Fruit fly (Drosophila melanogaster) whole organism, wandering third instar larva: ENCODE measurements around the gene Trmt61.

ENCODE experiments used
- Abd-B ChIP-seq: fragments of >200 bp; optimal IDR thresholded peaks from 2 replicates; lab custom pipeline; 2017; ENCODE audit warnings: missing biosample characterization, missing genetic modification characterization
- CG32264 ChIP-seq: fragments of 200-800 bp; sonication (Bioruptor generic); optimal IDR thresholded peaks from 2 replicates; lab custom pipeline; 2016; ENCODE audit warnings: missing biosample characterization, missing genetic modification characterization
- CG9705 ChIP-seq: fragments of 200-800 bp; sonication (Bioruptor generic); optimal IDR thresholded peaks from 2 replicates; lab custom pipeline; 2018; ENCODE audit warnings: missing biosample characterization, mild to moderate bottlenecking, missing genetic modification characterization
- Dfd ChIP-seq: fragments of >200 bp; optimal IDR thresholded peaks from 2 replicates; lab custom pipeline; 2017; ENCODE audit warnings: missing biosample characterization, missing genetic modification characterization
- Dif ChIP-seq: fragments of 200-275, 200-300 bp; sonication (Bioruptor generic); optimal IDR thresholded peaks from 2 replicates; lab custom pipeline; 2018; ENCODE audit warnings: missing biosample characterization, missing genetic modification characterization; ENCODE audit not compliant: partially characterized antibody
- GATAd ChIP-seq: sonication (Bioruptor generic); optimal IDR thresholded peaks from 2 replicates; lab custom pipeline; 2016; ENCODE audit warnings: missing biosample characterization, missing genetic modification characterization
- HLH106 ChIP-seq: fragments of 200-800 bp; optimal IDR thresholded peaks from 3 replicates; lab custom pipeline; 2019; ENCODE audit warnings: missing biosample characterization, mild to moderate bottlenecking, missing genetic modification characterization, moderate library complexity
- Hnf4 ChIP-seq: fragments of 200-800 bp; sonication (Bioruptor generic); optimal IDR thresholded peaks from 2 replicates; lab custom pipeline; 2016; ENCODE audit warnings: missing biosample characterization, mild to moderate bottlenecking, missing genetic modification characterization
- Hr78 ChIP-seq: fragments of >200 bp; optimal IDR thresholded peaks from 2 replicates; lab custom pipeline; 2017; ENCODE audit warnings: missing biosample characterization, missing genetic modification characterization
- Hr83 ChIP-seq: fragments of 200-300 bp; sonication (Bioruptor generic); optimal IDR thresholded peaks from 2 replicates; lab custom pipeline; 2016; ENCODE audit warnings: missing biosample characterization, mild to moderate bottlenecking, missing genetic modification characterization, moderate library complexity; ENCODE audit not compliant: poor library complexity, severe bottlenecking
- Jra ChIP-seq: sonication (Bioruptor generic); optimal IDR thresholded peaks from 2 replicates; lab custom pipeline; 2016; ENCODE audit warnings: missing biosample characterization, missing genetic modification characterization
- Mio ChIP-seq: sonication (Bioruptor generic); optimal IDR thresholded peaks from 2 replicates; lab custom pipeline; 2016; ENCODE audit warnings: missing biosample characterization, missing genetic modification characterization
- Myc ChIP-seq: fragments of >200 bp; optimal IDR thresholded peaks from 2 replicates; lab custom pipeline; 2017
- N ChIP-seq: fragments of >200 bp; optimal IDR thresholded peaks from 2 replicates; lab custom pipeline; 2018; ENCODE audit warnings: missing biosample characterization, missing external identifiers, missing genetic modification characterization
- OdsH ChIP-seq: fragments of 200-800 bp; sonication (Bioruptor generic); optimal IDR thresholded peaks from 2 replicates; lab custom pipeline; 2016; ENCODE audit warnings: missing biosample characterization, mild to moderate bottlenecking, missing genetic modification characterization
- Rel ChIP-seq, 2 experiments: fragments of 200-800 bp; sonication (Bioruptor generic) in 1 of 2; optimal IDR thresholded peaks; 2 replicates in 1 of 2; 3 replicates in 1 of 2; lab custom pipeline; 2016 to 2019; ENCODE audit warnings: mild to moderate bottlenecking in 2 of 2, missing biosample characterization in 2 of 2, missing genetic modification characterization in 2 of 2, moderate library complexity in 1 of 2
- Sp1 ChIP-seq: fragments of 200-800 bp; sonication (Bioruptor generic); optimal IDR thresholded peaks from 3 replicates; lab custom pipeline; 2019; ENCODE audit warnings: missing biosample characterization, mild to moderate bottlenecking, missing genetic modification characterization, moderate library complexity
- Vsx2 ChIP-seq: fragments of 200-300, 225-300 bp; sonication (Bioruptor generic); optimal IDR thresholded peaks from 2 replicates; lab custom pipeline; 2018; ENCODE audit warnings: missing biosample characterization, missing genetic modification characterization; ENCODE audit not compliant: partially characterized antibody
- br ChIP-seq: fragments of 200-800 bp; sonication (Bioruptor generic); optimal IDR thresholded peaks from 2 replicates; lab custom pipeline; 2016; ENCODE audit warnings: missing biosample characterization, missing genetic modification characterization
- brk ChIP-seq: fragments of 200-800 bp; sonication (Bioruptor generic); optimal IDR thresholded peaks from 2 replicates; lab custom pipeline; 2016; ENCODE audit warnings: missing biosample characterization, mild to moderate bottlenecking, missing genetic modification characterization
- dl ChIP-seq, 2 experiments: fragments of 175-275, 200-275 bp in 1 of 2; fragments of 200-275 bp in 1 of 2; sonication (Bioruptor generic); optimal IDR thresholded peaks; lab custom pipeline; 2018; ENCODE audit warnings: mild to moderate bottlenecking in 2 of 2, missing biosample characterization in 2 of 2, missing genetic modification characterization in 2 of 2, moderate library complexity in 2 of 2; ENCODE audit not compliant: partially characterized antibody in 2 of 2, insufficient read depth in 1 of 2
- dmrt93B ChIP-seq: fragments of 200-800 bp; sonication (Bioruptor generic); optimal IDR thresholded peaks from 2 replicates; lab custom pipeline; 2018; ENCODE audit warnings: missing biosample characterization, mild to moderate bottlenecking, missing genetic modification characterization
- dsf ChIP-seq: sonication (Bioruptor generic); optimal IDR thresholded peaks from 2 replicates; lab custom pipeline; 2016; ENCODE audit warnings: missing biosample characterization, missing genetic modification characterization, borderline replicate concordance
- ey ChIP-seq: fragments of 200-800 bp; sonication (Bioruptor generic); optimal IDR thresholded peaks from 2 replicates; lab custom pipeline; 2016; ENCODE audit warnings: missing biosample characterization, missing genetic modification characterization
- foxo ChIP-seq, 2 experiments: fragments of 200-800 bp; sonication (Bioruptor generic); optimal IDR thresholded peaks; 2 replicates in 1 of 2; 3 replicates in 1 of 2; lab custom pipeline; 2016 to 2017; ENCODE audit warnings: missing biosample characterization in 2 of 2, missing genetic modification characterization in 2 of 2
- fru ChIP-seq: fragments of 200-800 bp; sonication (Bioruptor generic); optimal IDR thresholded peaks from 3 replicates; lab custom pipeline; 2016; ENCODE audit warnings: missing biosample characterization, mild to moderate bottlenecking, missing genetic modification characterization
- h ChIP-seq: fragments of 200-800 bp; sonication (Bioruptor generic); optimal IDR thresholded peaks from 3 replicates; lab custom pipeline; 2016; ENCODE audit warnings: missing biosample characterization, mild to moderate bottlenecking, missing genetic modification characterization
- jim ChIP-seq: fragments of 175-275, 200-325 bp; sonication (Bioruptor generic); optimal IDR thresholded peaks from 2 replicates; lab custom pipeline; 2016; ENCODE audit warnings: missing biosample characterization, mild to moderate bottlenecking, missing genetic modification characterization
- lola ChIP-seq: fragments of >200 bp; optimal IDR thresholded peaks from 2 replicates; lab custom pipeline; 2017; ENCODE audit warnings: missing biosample characterization, missing genetic modification characterization
- pan ChIP-seq: fragments of >200 bp; optimal IDR thresholded peaks from 2 replicates; lab custom pipeline; 2017
- psq ChIP-seq: fragments of 200-800 bp; sonication (Bioruptor generic); optimal IDR thresholded peaks from 3 replicates; lab custom pipeline; 2017; ENCODE audit warnings: missing biosample characterization, mild to moderate bottlenecking, missing genetic modification characterization, moderate library complexity
- rgr ChIP-seq: fragments of 200-800 bp; sonication (Bioruptor generic); optimal IDR thresholded peaks from 3 replicates; lab custom pipeline; 2016; ENCODE audit warnings: missing biosample characterization, mild to moderate bottlenecking, missing genetic modification characterization
- sage ChIP-seq: fragments of 200-800 bp; sonication (Bioruptor generic); optimal IDR thresholded peaks from 2 replicates; lab custom pipeline; 2016; ENCODE audit warnings: missing biosample characterization, mild to moderate bottlenecking, missing genetic modification characterization
- sv ChIP-seq: fragments of 200-800 bp; sonication (Bioruptor generic); optimal IDR thresholded peaks from 3 replicates; lab custom pipeline; 2016; ENCODE audit warnings: missing biosample characterization, missing genetic modification characterization
- tai ChIP-seq: sonication (Bioruptor generic); optimal IDR thresholded peaks from 2 replicates; lab custom pipeline; 2016; ENCODE audit warnings: missing biosample characterization, missing genetic modification characterization
- usp ChIP-seq: fragments of >200 bp; optimal IDR thresholded peaks from 2 replicates; lab custom pipeline; 2017; ENCODE audit warnings: missing biosample characterization, missing genetic modification characterization
- woc ChIP-seq: sonication (Bioruptor generic); optimal IDR thresholded peaks from 2 replicates; lab custom pipeline; 2016; ENCODE audit warnings: missing biosample characterization, mild to moderate bottlenecking, missing genetic modification characterization

Gene Trmt61

DNA sequence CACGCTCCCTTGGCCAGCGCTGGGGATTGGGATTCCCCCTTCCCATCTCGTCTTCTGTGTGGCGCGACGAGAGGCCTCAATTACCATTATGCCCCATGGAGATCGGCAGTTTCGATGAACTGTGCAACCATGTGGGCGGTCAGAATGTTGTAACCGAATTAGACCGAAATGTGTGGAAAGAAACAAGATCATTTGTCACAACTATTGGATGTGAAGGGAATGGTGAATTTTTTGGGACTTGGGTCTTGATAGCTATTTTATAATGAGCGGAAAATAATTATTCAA lies 45.7 kb upstream of the Trmt61 start:
- TF ChIP-seq usp: no peak
- no peak for TF ChIP-seq h (GFP tag; lab: Kevin White, UChicago)
- no peak for TF ChIP-seq Rel (GFP tag; optimal IDR thresholded peaks at IDR 0.05; lab: Kevin White, UChicago)
- peak; percentile 31 for TF ChIP-seq Rel (tag; optimal IDR thresholded peaks at IDR 0.05; lab: Kevin White, UChicago)
- no peak for TF ChIP-seq Hr78 (GFP tag; lab: Kevin White, UChicago)
- no peak for TF ChIP-seq dsf (GFP tag; lab: Kevin White, UChicago)

DNA sequence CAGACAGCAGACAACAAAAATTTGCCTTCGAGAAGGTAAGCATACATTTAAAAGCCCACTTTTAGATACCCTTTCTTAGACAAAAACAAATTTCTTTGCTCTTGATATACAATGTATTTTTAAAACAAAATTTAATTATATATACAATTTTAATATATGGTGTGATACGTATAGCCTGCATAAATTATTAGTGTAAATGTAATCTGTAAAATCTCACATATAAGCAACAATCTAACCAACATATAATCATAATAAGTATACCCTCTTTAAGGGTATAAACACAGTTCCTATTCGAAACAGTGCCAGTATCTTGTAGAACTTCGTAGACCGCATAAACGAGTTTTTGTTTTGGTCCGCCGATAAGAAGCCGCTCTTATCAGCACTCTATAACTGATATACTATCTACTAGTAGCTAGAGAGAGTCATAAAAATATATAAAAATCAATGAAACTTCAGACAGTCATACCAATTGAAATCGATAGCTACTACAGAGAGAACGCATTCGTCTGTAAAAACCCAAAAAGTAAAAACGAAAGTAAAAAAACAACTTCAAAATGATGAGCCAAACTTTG lies 44.9 kb upstream of the Trmt61 start, which contains the start of gene Kaz-m1:
Kaz-m1 (plus strand) TSS at position 460 of the 572 bp plus-strand sequence.
- no peak for TF ChIP-seq Hr78 (GFP tag; lab: Kevin White, UChicago)
- peak; percentile 8 for TF ChIP-seq rgr (GFP tag; lab: Kevin White, UChicago)
- TF ChIP-seq HLH106 (tag; lab: Kevin White, UChicago): peak; percentile 10
- peak in 1 of 2 experiments; percentile 28 for TF ChIP-seq foxo (GFP tag; optimal IDR thresholded peaks at IDR 0.05; lab: Kevin White, UChicago)
- TF ChIP-seq ey (GFP tag; lab: Kevin White, UChicago): no peak
- TF ChIP-seq br (GFP tag; lab: Kevin White, UChicago): peak; percentile 17
- TF ChIP-seq, all 38 proteins: peak for 4

dm6 chr3R:26017294-26017770 lies 42.0 kb upstream of the Trmt61 start:
- TF ChIP-seq Hr83 (GFP tag; lab: Kevin White, UChicago) (peak; percentile 42), dmrt93B (GFP tag; lab: Kevin White, UChicago) (no peak), Rel (GFP tag; optimal IDR thresholded peaks at IDR 0.05; lab: Kevin White, UChicago) (no peak), Rel (tag; optimal IDR thresholded peaks at IDR 0.05; lab: Kevin White, UChicago) (peak; percentile 51), Myc (no peak), rgr (GFP tag; lab: Kevin White, UChicago) (no peak), lola (no peak)
- TF ChIP-seq, all 38 proteins: peak for 2

DNA sequence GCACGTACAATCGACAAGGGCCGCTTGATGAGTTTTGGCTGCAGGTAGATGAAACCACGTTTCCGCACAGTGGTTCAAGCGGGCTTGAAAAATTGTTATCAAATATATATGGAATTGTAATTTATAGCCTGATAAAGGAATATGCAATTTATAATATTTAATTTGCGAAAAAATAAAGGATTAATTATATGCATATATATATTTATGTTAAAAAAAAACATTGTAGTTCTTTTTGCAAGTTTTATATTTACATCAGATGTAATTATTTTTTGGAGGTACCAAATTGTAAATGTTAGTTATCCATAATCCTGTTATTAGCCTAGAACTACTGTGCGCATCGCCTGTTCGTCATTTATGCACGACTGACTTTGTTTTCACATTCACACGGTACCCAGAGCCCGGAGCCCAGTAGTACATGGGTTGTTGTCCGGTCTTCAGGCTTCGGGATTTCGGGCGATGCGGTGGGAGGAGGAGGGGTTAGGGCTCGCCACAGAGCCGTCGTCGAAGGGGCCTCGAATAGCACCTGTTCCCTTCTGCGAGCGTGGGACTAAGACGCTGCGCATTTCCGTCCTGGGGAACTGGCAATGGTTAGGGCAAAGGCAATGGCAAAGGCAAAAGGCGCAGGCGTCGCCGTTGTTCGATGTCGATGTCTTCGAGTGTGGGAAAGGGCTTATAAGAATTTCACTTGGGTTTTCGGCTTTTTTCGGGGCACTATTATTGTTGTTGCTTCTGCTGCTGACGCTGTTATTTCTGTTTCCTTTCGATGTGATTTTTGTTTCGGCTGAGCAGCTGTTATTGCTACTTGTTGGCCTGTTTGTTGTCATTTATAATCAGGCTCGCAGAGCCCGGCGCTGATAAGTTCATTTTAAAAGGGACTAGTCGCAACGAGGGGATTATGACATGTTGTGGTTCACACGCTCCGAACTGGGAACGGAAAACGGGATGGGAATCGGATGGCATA lies 41.2 kb upstream of the Trmt61 start:
- TF ChIP-seq Hr78 (GFP tag; lab: Kevin White, UChicago) (no peak), CG32264 (GFP tag; lab: Kevin White, UChicago) (no peak), dsf (GFP tag; lab: Kevin White, UChicago) (peak; percentile 52), dmrt93B (GFP tag; lab: Kevin White, UChicago) (peak; percentile 92), psq (GFP tag; lab: Kevin White, UChicago) (peak; percentile 95), jim (GFP tag; lab: Kevin White, UChicago) (peak; percentile 49), Hr83 (GFP tag; lab: Kevin White, UChicago) (peak; percentile 96), sage (GFP tag; lab: Kevin White, UChicago) (peak; percentile 36), lola (no peak), OdsH (GFP tag; lab: Kevin White, UChicago) (peak; percentile 93), GATAd (GFP tag; lab: Kevin White, UChicago) (no peak), fru (peak; percentile 90), Jra (GFP tag; lab: Kevin White, UChicago) (peak; percentile 58), Rel (GFP tag; optimal IDR thresholded peaks at IDR 0.05; lab: Kevin White, UChicago) (peak; percentile 75), Rel (tag; optimal IDR thresholded peaks at IDR 0.05; lab: Kevin White, UChicago) (peak; percentile 53), Hnf4 (GFP tag; lab: Kevin White, UChicago) (peak; percentile 77), sv (peak; percentile 41), woc (GFP tag; lab: Kevin White, UChicago) (peak; percentile 91), Myc (no peak), tai (GFP tag; lab: Kevin White, UChicago) (peak; percentile 76), pan (lab: Kevin White, UChicago) (no peak), CG9705 (GFP tag; lab: Kevin White, UChicago) (peak; percentile 90), rgr (GFP tag; lab: Kevin White, UChicago) (peak; percentile 87), h (GFP tag; lab: Kevin White, UChicago) (peak; percentile 84), usp (no peak), HLH106 (tag; lab: Kevin White, UChicago) (peak; percentile 94), Mio (no peak), foxo (GFP tag; optimal IDR thresholded peaks at IDR 0.05; lab: Kevin White, UChicago) (peak in 1 of 2 experiments; percentile 93), ey (GFP tag; lab: Kevin White, UChicago) (peak; percentile 63), Vsx2 (GFP tag; lab: Kevin White, UChicago) (peak; percentile 17), Sp1 (GFP tag; lab: Kevin White, UChicago) (peak; percentile 98), brk (peak; percentile 79), Dif (peak; percentile 2), N (GFP tag; lab: Kevin White, UChicago) (no peak), Abd-B (GFP tag; lab: Kevin White, UChicago) (no peak), Dfd (GFP tag; lab: Kevin White, UChicago) (peak; percentile 83), br (GFP tag; lab: Kevin White, UChicago) (peak; percentile 74), dl (GFP tag; optimal IDR thresholded peaks at IDR 0.05; lab: Kevin White, UChicago; ENCODE audit: insufficient read depth in 1 of 2, partially characterized antibody in 2 of 2) (no peak)
